Worm (Caenorhabditis elegans) whole organism, L2 larva: ENCODE measurements around the gene flp-14.
A peak's percentile ranks its signal among the peaks of the same experiment; 100 is the strongest.

ENCODE experiments used
- F13H6.1 ChIP-seq: sonication (generic microtip); optimal IDR thresholded peaks from 2 replicates; lab custom pipeline; 2016; ENCODE audit warnings: missing genetic modification characterization, missing compliant biosample characterization
- ZK546.5 ChIP-seq: sonication (generic microtip); optimal IDR thresholded peaks from 2 replicates; lab custom pipeline; 2017; ENCODE audit warnings: missing biosample characterization, missing genetic modification characterization
- alr-1 ChIP-seq: fragments of 150-350 bp; optimal IDR thresholded peaks from 2 replicates; lab custom pipeline; 2014; ENCODE audit warnings: missing biosample characterization, missing genetic modification characterization
- aly-2 ChIP-seq: fragments of 150-350 bp; optimal IDR thresholded peaks from 2 replicates; lab custom pipeline; 2014; ENCODE audit warnings: missing biosample characterization, missing genetic modification characterization
- blmp-1 ChIP-seq: sonication (generic microtip); optimal IDR thresholded peaks from 2 replicates; lab custom pipeline; 2017; ENCODE audit warnings: missing genetic modification characterization, mild to moderate bottlenecking, missing compliant biosample characterization, antibody characterized with exemption, moderate library complexity; ENCODE audit not compliant: insufficient read depth
- ceh-16 ChIP-seq: fragments of 150-350 bp; optimal IDR thresholded peaks from 2 replicates; lab custom pipeline; 2014; ENCODE audit warnings: missing biosample characterization, missing genetic modification characterization
- ceh-82 ChIP-seq: fragments of 150-350 bp; optimal IDR thresholded peaks from 2 replicates; lab custom pipeline; 2014; ENCODE audit warnings: missing biosample characterization, missing genetic modification characterization
- crh-2 ChIP-seq: sonication (generic microtip); optimal IDR thresholded peaks from 2 replicates; lab custom pipeline; 2017; ENCODE audit warnings: missing biosample characterization, missing genetic modification characterization
- egl-27 ChIP-seq: sonication (generic microtip); optimal IDR thresholded peaks from 3 replicates; lab custom pipeline; 2017; ENCODE audit warnings: missing biosample characterization, missing genetic modification reagents, missing genetic modification characterization
- elt-1 ChIP-seq: fragments of 150-350 bp; optimal IDR thresholded peaks from 2 replicates; lab custom pipeline; 2014; ENCODE audit warnings: missing biosample characterization, missing genetic modification characterization
- elt-3 ChIP-seq: sonication (generic microtip); optimal IDR thresholded peaks from 2 replicates; lab custom pipeline; 2017; ENCODE audit warnings: missing biosample characterization, missing genetic modification characterization
- fos-1 ChIP-seq: fragments of 150-350 bp; optimal IDR thresholded peaks from 2 replicates; lab custom pipeline; 2014; ENCODE audit warnings: missing biosample characterization, missing genetic modification characterization
- gmeb-1 ChIP-seq: fragments of 150-350 bp; optimal IDR thresholded peaks from 2 replicates; lab custom pipeline; 2014; ENCODE audit warnings: missing biosample characterization, missing genetic modification characterization
- lin-11 ChIP-seq: fragments of 150-350 bp; sonication (generic microtip); optimal IDR thresholded peaks from 2 replicates; lab custom pipeline; 2014; ENCODE audit warnings: missing biosample characterization, missing genetic modification characterization, inconsistent platforms, mixed read lengths
- lin-13 ChIP-seq: fragments of 150-350 bp; optimal IDR thresholded peaks from 2 replicates; lab custom pipeline; 2014; ENCODE audit warnings: missing biosample characterization, missing genetic modification reagents, missing genetic modification characterization
- lin-39 ChIP-seq: fragments of 150-350 bp; optimal IDR thresholded peaks from 2 replicates; lab custom pipeline; 2014; ENCODE audit warnings: missing biosample characterization, missing genetic modification reagents, missing genetic modification characterization
- lsy-2 ChIP-seq, 2 experiments: fragments of 150-350 bp in 1 of 2; sonication (generic microtip) in 1 of 2; optimal IDR thresholded peaks; 2 replicates each; lab custom pipeline; 2014 to 2017; ENCODE audit warnings: missing biosample characterization in 2 of 2, missing genetic modification characterization in 2 of 2
- mab-5 ChIP-seq: fragments of 150-350 bp; optimal IDR thresholded peaks from 2 replicates; lab custom pipeline; 2014; ENCODE audit warnings: missing biosample characterization, missing genetic modification characterization
- mbf-1 ChIP-seq: sonication (generic microtip); optimal IDR thresholded peaks from 2 replicates; lab custom pipeline; 2017; ENCODE audit warnings: missing biosample characterization, missing genetic modification characterization
- nhr-10 ChIP-seq: sonication (generic microtip); optimal IDR thresholded peaks from 2 replicates; lab custom pipeline; 2017; ENCODE audit warnings: missing biosample characterization, missing genetic modification characterization
- nhr-12 ChIP-seq: fragments of 150-350 bp; optimal IDR thresholded peaks from 2 replicates; lab custom pipeline; 2014; ENCODE audit warnings: missing biosample characterization, missing genetic modification characterization
- nhr-129 ChIP-seq: fragments of 150-350 bp; optimal IDR thresholded peaks from 2 replicates; lab custom pipeline; 2014; ENCODE audit warnings: missing biosample characterization, missing genetic modification characterization
- nhr-23 ChIP-seq: fragments of 150-350 bp; optimal IDR thresholded peaks from 2 replicates; lab custom pipeline; 2014; ENCODE audit warnings: missing biosample characterization, missing genetic modification reagents, missing genetic modification characterization
- nhr-237 ChIP-seq: fragments of 150-350 bp; optimal IDR thresholded peaks from 2 replicates; lab custom pipeline; 2014; ENCODE audit warnings: missing biosample characterization, missing genetic modification characterization
- nhr-25 ChIP-seq: fragments of 150-350 bp; sonication (generic microtip); optimal IDR thresholded peaks from 3 replicates; lab custom pipeline; 2014; ENCODE audit warnings: missing biosample characterization, missing genetic modification characterization
- peb-1 ChIP-seq: fragments of 150-350 bp; optimal IDR thresholded peaks from 2 replicates; lab custom pipeline; 2014; ENCODE audit warnings: missing biosample characterization, missing genetic modification characterization
- sem-4 ChIP-seq: fragments of 150-350 bp; optimal IDR thresholded peaks from 2 replicates; lab custom pipeline; 2014; ENCODE audit warnings: missing biosample characterization, missing genetic modification reagents, missing genetic modification characterization
- skn-1 ChIP-seq: sonication (generic microtip); optimal IDR thresholded peaks from 2 replicates; lab custom pipeline; 2017; ENCODE audit warnings: missing biosample characterization, missing genetic modification characterization
- sma-3 ChIP-seq: sonication (generic microtip); optimal IDR thresholded peaks from 2 replicates; lab custom pipeline; 2016; ENCODE audit warnings: missing genetic modification reagents, missing genetic modification characterization, missing compliant biosample characterization
- sma-9 ChIP-seq, 2 experiments: fragments of 150-350 bp in 1 of 2; sonication (generic microtip) in 1 of 2; optimal IDR thresholded peaks; 2 replicates each; lab custom pipeline; 2014 to 2016; ENCODE audit warnings: missing genetic modification characterization in 2 of 2, mild to moderate bottlenecking in 1 of 2, missing biosample characterization in 1 of 2, missing compliant biosample characterization in 1 of 2, missing genetic modification reagents in 1 of 2, moderate library complexity in 1 of 2
- snpc-4 ChIP-seq: fragments of 150-350 bp; optimal IDR thresholded peaks from 2 replicates; lab custom pipeline; 2014; ENCODE audit warnings: missing biosample characterization, missing genetic modification characterization
- unc-39 ChIP-seq: fragments of 150-350 bp; optimal IDR thresholded peaks from 2 replicates; lab custom pipeline; 2014; ENCODE audit warnings: missing biosample characterization, missing genetic modification characterization
- unc-55 ChIP-seq: fragments of 150-350 bp; sonication (generic microtip); optimal IDR thresholded peaks from 3 replicates; lab custom pipeline; 2014; ENCODE audit warnings: missing biosample characterization, missing genetic modification reagents, missing genetic modification characterization
- unc-62 ChIP-seq: fragments of 150-350 bp; optimal IDR thresholded peaks from 2 replicates; lab custom pipeline; 2014; ENCODE audit warnings: missing biosample characterization, missing genetic modification reagents, missing genetic modification characterization
- zag-1 ChIP-seq: fragments of 150-350 bp; optimal IDR thresholded peaks from 2 replicates; lab custom pipeline; 2014; ENCODE audit warnings: missing biosample characterization, missing genetic modification characterization
- ztf-1 ChIP-seq: fragments of 200-800 bp; sonication (Bioruptor generic); conservative IDR thresholded peaks from 2 replicates; pipeline ENCODE4 v1.3.6; 2022; ENCODE audit warnings: missing genetic modification characterization, missing compliant biosample characterization
- ztf-11 ChIP-seq: sonication (generic microtip); optimal IDR thresholded peaks from 2 replicates; lab custom pipeline; 2017; ENCODE audit warnings: missing biosample characterization, missing genetic modification characterization
- ztf-4 ChIP-seq: fragments of 150-350 bp; optimal IDR thresholded peaks from 2 replicates; lab custom pipeline; 2014; ENCODE audit warnings: missing biosample characterization, missing genetic modification characterization

The flp-14 gene

DNA sequence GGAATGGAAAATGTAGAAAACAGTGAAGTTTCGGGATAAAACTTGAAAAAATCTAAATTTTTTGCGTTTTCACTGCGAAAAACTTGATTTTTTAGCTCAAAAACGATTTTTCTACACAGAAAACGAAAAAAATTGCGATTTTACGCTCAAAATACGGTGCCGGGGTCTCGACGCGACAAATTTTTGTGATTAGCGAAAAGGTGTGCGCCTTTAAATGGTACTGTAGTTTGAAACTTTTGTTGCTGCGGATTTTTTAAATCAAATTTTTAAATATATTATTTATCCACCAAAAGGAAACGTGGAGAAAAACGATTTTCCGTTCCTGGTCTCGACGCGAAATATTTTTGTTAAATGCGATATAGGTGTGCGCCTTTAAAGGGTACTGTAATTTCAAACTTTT lies 3.1 kb upstream of the flp-14 start:
- TF ChIP-seq zag-1 (tag; lab: Kevin White, UChicago) = no peak
- TF ChIP-seq ztf-1 (GFP tag; lab: Robert Waterston, UW) = no peak
- TF ChIP-seq F13H6.1 = no peak
- no peak for TF ChIP-seq aly-2 (tag; lab: Kevin White, UChicago)

- TF ChIP-seq ZK546.5 = no peak
Measured at ce11 chrIII:12916459-12916858, 6.1 kb downstream of the flp-14 start.

DNA sequence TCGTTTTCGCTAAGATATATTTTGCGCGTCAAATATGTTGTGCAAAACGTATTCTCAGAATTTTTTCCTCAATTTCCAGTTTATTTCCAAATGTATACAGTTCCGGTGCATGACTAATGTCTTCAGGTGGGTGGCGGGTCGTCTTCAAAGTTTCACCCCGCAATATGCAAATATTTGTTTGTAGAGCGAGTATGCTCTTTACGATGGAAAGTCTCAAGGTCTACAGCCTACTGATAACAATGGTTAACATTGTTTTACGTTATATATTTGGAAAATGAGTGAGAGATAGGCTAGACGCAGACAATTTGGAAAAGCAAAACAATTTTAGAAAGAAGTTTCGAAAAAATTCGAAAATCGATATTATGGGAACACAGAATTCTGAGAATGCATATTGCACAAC lies 7.5 kb downstream of the flp-14 start:
- TF ChIP-seq fos-1 (tag; lab: Kevin White, UChicago) = peak; percentile 47
- TF ChIP-seq nhr-10 (tag; lab: Kevin White, UChicago) = no peak
- no peak for TF ChIP-seq nhr-23 (tag; lab: Kevin White, UChicago)
- no peak for TF ChIP-seq snpc-4 (tag; lab: Kevin White, UChicago)
- TF ChIP-seq ztf-4 (tag; lab: Kevin White, UChicago) = no peak
- TF ChIP-seq sem-4 (tag; lab: Kevin White, UChicago) = no peak
- no peak for TF ChIP-seq nhr-12 (tag; lab: Kevin White, UChicago)
- TF ChIP-seq sma-3 (GFP tag; lab: Kevin White, UChicago) = no peak
- TF ChIP-seq crh-2 (tag; lab: Kevin White, UChicago) = peak; percentile 2

- TF ChIP-seq lin-13 (GFP tag; lab: Kevin White, UChicago) = no peak
- TF ChIP-seq unc-55 (GFP tag; lab: Kevin White, UChicago) = no peak
- TF ChIP-seq elt-1 (tag; lab: Kevin White, UChicago) = no peak
- TF ChIP-seq skn-1 (tag; lab: Kevin White, UChicago) = no peak
- no peak for TF ChIP-seq ztf-4 (tag; lab: Kevin White, UChicago)
- no peak for TF ChIP-seq fos-1 (tag; lab: Kevin White, UChicago)
- no peak for TF ChIP-seq nhr-237 (tag; lab: Kevin White, UChicago)
- TF ChIP-seq gmeb-1 (tag; lab: Kevin White, UChicago) = no peak
- no peak for TF ChIP-seq sma-9 (GFP tag; optimal IDR thresholded peaks at IDR 0.05; lab: Kevin White, UChicago)
- TF ChIP-seq sma-9 (tag; optimal IDR thresholded peaks at IDR 0.05; lab: Kevin White, UChicago) = no peak
- no peak for TF ChIP-seq blmp-1 (tag; lab: Kevin White, UChicago)
- TF ChIP-seq nhr-23 (tag; lab: Kevin White, UChicago) = no peak
- TF ChIP-seq alr-1 = no peak
- TF ChIP-seq nhr-25 (tag; lab: Kevin White, UChicago) = no peak
- TF ChIP-seq ceh-16 = no peak
- no peak for TF ChIP-seq ZK546.5
- TF ChIP-seq ztf-11 (tag; lab: Kevin White, UChicago) = no peak
- TF ChIP-seq unc-39 (tag; lab: Kevin White, UChicago) = no peak
- no peak for TF ChIP-seq sem-4 (tag; lab: Kevin White, UChicago)
- no peak for TF ChIP-seq mbf-1 (tag; lab: Kevin White, UChicago)
Measured at ce11 chrIII:12918575-12918974, 8.3 kb downstream of the flp-14 start, which contains the start of gene Y37D8A.16. Y37D8A.16 (minus strand) TSS chrIII:12918675.

ce11 chrIII:12919882-12920281 lies 9.6 kb downstream of the flp-14 start:
- TF ChIP-seq fos-1 (tag; lab: Kevin White, UChicago) (peak; percentile 95), nhr-129 (tag; lab: Kevin White, UChicago) (peak; percentile 59), unc-39 (tag; lab: Kevin White, UChicago) (no peak), F13H6.1 (peak; percentile 63), gmeb-1 (tag; lab: Kevin White, UChicago) (peak; percentile 15), sma-3 (GFP tag; lab: Kevin White, UChicago) (no peak), nhr-25 (tag; lab: Kevin White, UChicago) (no peak), nhr-23 (tag; lab: Kevin White, UChicago) (no peak), zag-1 (tag; lab: Kevin White, UChicago) (no peak), lin-13 (GFP tag; lab: Kevin White, UChicago) (no peak)

DNA sequence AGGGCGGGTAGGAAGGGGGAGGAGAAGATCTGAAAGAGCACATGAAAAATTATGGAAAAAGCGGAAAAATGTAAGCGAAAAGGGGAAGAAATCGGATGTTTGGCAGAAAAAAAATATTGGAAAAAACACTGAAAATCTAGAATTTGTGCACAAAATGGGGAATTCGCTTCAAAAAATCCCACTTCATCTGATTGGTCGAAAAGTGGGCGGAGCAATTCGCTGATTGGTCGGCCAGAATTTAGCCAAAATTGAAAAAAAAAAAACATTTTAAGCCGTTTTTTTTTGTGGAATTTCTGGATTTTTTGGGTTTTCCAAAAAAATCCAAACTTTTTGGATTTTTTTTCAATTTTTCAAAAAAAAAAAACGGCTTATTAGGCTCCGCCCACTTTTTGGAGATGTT lies 10.5 kb downstream of the flp-14 start:
- no peak for TF ChIP-seq skn-1 (tag; lab: Kevin White, UChicago)
- no peak for TF ChIP-seq egl-27
- TF ChIP-seq peb-1 (tag; lab: Kevin White, UChicago) = no peak
- no peak for TF ChIP-seq ceh-82 (tag; lab: Kevin White, UChicago)
- TF ChIP-seq lin-39 (tag; lab: Kevin White, UChicago) = no peak
- no peak for TF ChIP-seq lsy-2 (tag; optimal IDR thresholded peaks at IDR 0.05; lab: Kevin White, UChicago)
- no peak for TF ChIP-seq ztf-11 (tag; lab: Kevin White, UChicago)
- TF ChIP-seq unc-62 = no peak
- no peak for TF ChIP-seq unc-55 (GFP tag; lab: Kevin White, UChicago)
- no peak for TF ChIP-seq lin-11 (tag; lab: Kevin White, UChicago)
- no peak for TF ChIP-seq alr-1
- no peak for TF ChIP-seq elt-3
- no peak for TF ChIP-seq ZK546.5
- no peak for TF ChIP-seq snpc-4 (tag; lab: Kevin White, UChicago)
- TF ChIP-seq nhr-12 (tag; lab: Kevin White, UChicago) = no peak
- TF ChIP-seq mab-5 (tag; lab: Kevin White, UChicago) = no peak
- TF ChIP-seq ceh-16 = no peak
